Worm (Caenorhabditis elegans) whole organism, midembryonic: Measurements from ENCODE around the gene rbm-25.
A peak's percentile ranks its signal among the peaks of the same experiment; 100 is the strongest.

Source experiments
- T22C8.4 ChIP-seq: fragments of 200-800 bp; sonication (Bioruptor generic); IDR thresholded peaks from 2 replicates; pipeline ENCODE4 v1.3.6; 2022; ENCODE audit warnings: missing genetic modification characterization, missing compliant biosample characterization
- cog-1 ChIP-seq: sonication (generic microtip); optimal IDR thresholded peaks from 2 replicates; lab custom pipeline; 2016; ENCODE audit warnings: missing genetic modification characterization, missing compliant biosample characterization
- flt-1 ChIP-seq: fragments of 200-800 bp; sonication (Bioruptor generic); IDR thresholded peaks from 2 replicates; pipeline ENCODE4 v1.3.6; 2022; ENCODE audit warnings: missing genetic modification characterization, missing compliant biosample characterization
- klf-2 ChIP-seq: fragments of 200-800 bp; sonication (Bioruptor generic); conservative IDR thresholded peaks from 2 replicates; pipeline ENCODE4 v1.3.6; 2022; ENCODE audit warnings: missing genetic modification reagents, missing genetic modification characterization, missing compliant biosample characterization
- med-1 ChIP-seq: sonication (generic microtip); optimal IDR thresholded peaks from 2 replicates; lab custom pipeline; 2017; ENCODE audit warnings: missing genetic modification characterization, mild to moderate bottlenecking, missing compliant biosample characterization, antibody characterized with exemption, missing genetic modification reagents; ENCODE audit not compliant: insufficient read depth
- ref-1 ChIP-seq: fragments of 200-800 bp; sonication (Bioruptor generic); conservative IDR thresholded peaks from 2 replicates; pipeline ENCODE4 v1.3.6; 2022; ENCODE audit warnings: missing genetic modification reagents, missing genetic modification characterization, missing compliant biosample characterization
- tab-1 ChIP-seq: fragments of 200-800 bp; sonication (Bioruptor generic); IDR thresholded peaks from 2 replicates; pipeline ENCODE4 v1.3.6; 2022; ENCODE audit warnings: missing genetic modification characterization, missing compliant biosample characterization
- ztf-23 ChIP-seq: fragments of 200-800 bp; sonication (Bioruptor generic); IDR thresholded peaks from 2 replicates; pipeline ENCODE4 v1.3.6; 2022; ENCODE audit warnings: missing genetic modification reagents, missing genetic modification characterization, missing compliant biosample characterization
- ztf-29 ChIP-seq: fragments of 200-800 bp; sonication (Bioruptor generic); IDR thresholded peaks from 2 replicates; pipeline ENCODE4 v1.3.6; 2022; ENCODE audit warnings: missing genetic modification reagents, missing genetic modification characterization, missing compliant biosample characterization

rbm-25 gene

DNA sequence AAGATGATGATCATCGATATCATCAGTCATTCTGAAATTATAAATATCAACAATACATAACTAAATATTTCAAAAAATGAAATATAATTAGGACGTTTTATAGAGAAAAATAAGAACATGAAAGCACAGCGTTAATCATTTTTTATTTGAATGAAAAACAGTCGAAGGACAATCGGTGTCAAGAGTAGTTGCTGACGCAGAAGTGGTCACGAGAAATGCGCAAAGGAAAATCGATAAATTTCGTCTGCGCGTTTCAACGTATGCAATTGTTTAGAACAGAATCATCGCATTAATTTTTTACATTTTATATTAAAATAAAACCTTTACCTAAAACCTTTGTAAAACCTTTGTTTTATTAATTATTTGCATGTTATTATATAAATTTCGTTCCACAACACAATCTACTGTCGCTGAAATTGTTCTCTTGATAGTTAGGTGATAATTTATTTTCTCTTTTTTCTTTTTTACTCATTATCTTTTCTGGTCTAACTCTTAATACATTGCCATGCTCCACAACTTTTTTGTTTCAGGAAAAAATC lies at the start of gene rbm-25, which contains the start of gene W04D2.4:
Gene rbm-25 (plus strand): TSS at position 489 of the 539 bp plus-strand sequence.
Gene W04D2.4 (minus strand): TSS at position 31 of the 539 bp plus-strand sequence.
- TF ChIP-seq tab-1 (GFP tag; lab: Robert Waterston, UW) (no peak), T22C8.4 (GFP tag; lab: Robert Waterston, UW) (peak; percentile 94)

DNA sequence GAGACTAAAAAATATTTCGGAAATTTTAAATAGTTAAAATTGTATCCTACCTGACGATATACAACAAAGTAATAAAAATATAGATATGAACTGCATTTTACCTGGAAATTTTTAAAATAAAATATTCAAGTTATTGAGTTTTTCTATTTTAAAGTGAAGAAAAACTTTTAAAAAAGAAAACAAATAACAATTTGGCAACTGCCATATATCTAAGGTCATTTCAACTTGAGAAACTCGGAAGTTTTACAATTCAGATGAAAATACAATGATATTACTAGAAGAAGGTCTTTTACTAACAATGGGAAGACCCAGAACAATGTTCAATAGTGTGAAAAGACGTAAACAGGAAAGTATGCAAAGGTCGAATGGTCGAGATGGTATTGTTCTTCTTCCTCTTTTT lies 48.1 kb upstream of the rbm-25 start, which contains the start of gene C54D10.10:
Gene C54D10.10 (minus strand): TSS at position 101 of the 400 bp plus-strand sequence.
- TF ChIP-seq klf-2 (no peak), tab-1 (GFP tag; lab: Robert Waterston, UW) (no peak), T22C8.4 (GFP tag; lab: Robert Waterston, UW) (no peak), med-1 (GFP tag; lab: Kevin White, UChicago) (no peak), ref-1 (no peak), cog-1 (tag; lab: Kevin White, UChicago) (no peak), flt-1 (GFP tag; lab: Robert Waterston, UW) (no peak), ztf-29 (no peak), ztf-23 (GFP tag; lab: Robert Waterston, UW) (no peak)

DNA sequence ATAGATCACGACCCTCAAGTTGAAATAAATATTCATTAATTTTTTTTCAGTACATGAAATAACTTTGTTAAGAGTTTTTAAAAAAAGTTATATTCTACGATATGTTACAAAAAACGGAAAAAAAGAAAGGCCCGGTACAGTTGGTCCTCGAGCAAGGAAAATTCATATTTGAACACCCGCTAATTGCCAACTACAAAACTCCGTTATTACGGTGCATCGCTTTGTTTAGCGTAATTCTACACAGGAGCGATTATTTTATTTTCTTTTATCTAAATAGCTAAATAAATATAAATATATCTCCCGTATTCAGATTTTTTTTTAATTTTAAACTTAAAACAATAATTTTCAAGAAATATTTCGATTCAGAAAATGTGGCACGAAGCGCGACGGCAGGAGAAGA lies 47.6 kb upstream of the rbm-25 start, which contains the start of gene F28C1.1:
Gene F28C1.1 (plus strand): TSS at position 365 of the 400 bp plus-strand sequence.
- TF ChIP-seq ztf-23 (GFP tag; lab: Robert Waterston, UW) (no peak), cog-1 (tag; lab: Kevin White, UChicago) (no peak), T22C8.4 (GFP tag; lab: Robert Waterston, UW) (no peak), med-1 (GFP tag; lab: Kevin White, UChicago) (no peak), tab-1 (GFP tag; lab: Robert Waterston, UW) (no peak), ztf-29 (no peak), klf-2 (no peak), flt-1 (GFP tag; lab: Robert Waterston, UW) (no peak), ref-1 (no peak)

- TF ChIP-seq ref-1: no peak
Observed at ce11 chrV:12455695-12456094, 42.3 kb upstream of the rbm-25 start.

ce11 chrV:12460583-12460982 lies 37.4 kb upstream of the rbm-25 start:
- TF ChIP-seq ztf-23 (GFP tag; lab: Robert Waterston, UW) (no peak), ztf-29 (no peak), flt-1 (GFP tag; lab: Robert Waterston, UW) (no peak), ref-1 (no peak), med-1 (GFP tag; lab: Kevin White, UChicago) (no peak), cog-1 (tag; lab: Kevin White, UChicago) (no peak), klf-2 (no peak), tab-1 (GFP tag; lab: Robert Waterston, UW) (no peak)

DNA sequence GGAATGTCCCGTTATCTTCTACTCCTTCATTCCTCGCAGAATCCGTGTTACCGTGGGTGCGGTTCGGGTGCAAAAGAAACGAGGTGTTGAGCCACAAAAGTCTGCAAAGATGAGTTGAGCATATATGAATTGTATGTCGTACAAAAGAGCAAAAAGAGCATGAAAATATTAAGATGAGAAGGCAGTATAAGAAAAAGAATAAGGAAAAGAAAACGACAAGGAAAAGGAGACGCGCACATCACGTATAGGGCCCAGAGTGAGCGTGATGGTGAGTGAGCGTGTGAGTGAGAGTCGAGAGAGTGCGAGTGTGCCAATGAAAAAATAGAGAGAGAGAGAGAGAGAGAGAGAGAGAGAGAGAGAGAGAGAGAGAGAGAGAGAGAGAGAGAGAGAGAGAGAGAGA lies 35.1 kb upstream of the rbm-25 start, which contains the start of gene egl-10:
Gene egl-10 (minus strand): TSS at position 101 of the 400 bp plus-strand sequence.
- TF ChIP-seq T22C8.4 (GFP tag; lab: Robert Waterston, UW) (no peak), ref-1 (no peak), ztf-29 (no peak), tab-1 (GFP tag; lab: Robert Waterston, UW) (no peak), ztf-23 (GFP tag; lab: Robert Waterston, UW) (no peak), flt-1 (GFP tag; lab: Robert Waterston, UW) (no peak), med-1 (GFP tag; lab: Kevin White, UChicago) (no peak), cog-1 (tag; lab: Kevin White, UChicago) (no peak), klf-2 (no peak)

- TF ChIP-seq flt-1 (GFP tag; lab: Robert Waterston, UW) (no peak), cog-1 (tag; lab: Kevin White, UChicago) (peak; percentile 87), T22C8.4 (GFP tag; lab: Robert Waterston, UW) (0 out of 2 replicates have a peak, but pooled peaks have one; percentile 23), ref-1 (no peak)
Observed at ce11 chrV:12465399-12465798, 32.6 kb upstream of the rbm-25 start.

ce11 chrV:12466653-12467052 lies 31.4 kb upstream of the rbm-25 start:
- TF ChIP-seq T22C8.4 (GFP tag; lab: Robert Waterston, UW) (no peak), ztf-23 (GFP tag; lab: Robert Waterston, UW) (no peak), ztf-29 (no peak), med-1 (GFP tag; lab: Kevin White, UChicago) (no peak), cog-1 (tag; lab: Kevin White, UChicago) (no peak), tab-1 (GFP tag; lab: Robert Waterston, UW) (no peak), flt-1 (GFP tag; lab: Robert Waterston, UW) (no peak), ref-1 (no peak), klf-2 (no peak)

- TF ChIP-seq klf-2 (no peak), ref-1 (no peak), med-1 (GFP tag; lab: Kevin White, UChicago) (no peak), flt-1 (GFP tag; lab: Robert Waterston, UW) (no peak), tab-1 (GFP tag; lab: Robert Waterston, UW) (no peak), T22C8.4 (GFP tag; lab: Robert Waterston, UW) (no peak), cog-1 (tag; lab: Kevin White, UChicago) (no peak), ztf-23 (GFP tag; lab: Robert Waterston, UW) (no peak), ztf-29 (no peak)
Observed at ce11 chrV:12467755-12468154, 30.3 kb upstream of the rbm-25 start.

DNA sequence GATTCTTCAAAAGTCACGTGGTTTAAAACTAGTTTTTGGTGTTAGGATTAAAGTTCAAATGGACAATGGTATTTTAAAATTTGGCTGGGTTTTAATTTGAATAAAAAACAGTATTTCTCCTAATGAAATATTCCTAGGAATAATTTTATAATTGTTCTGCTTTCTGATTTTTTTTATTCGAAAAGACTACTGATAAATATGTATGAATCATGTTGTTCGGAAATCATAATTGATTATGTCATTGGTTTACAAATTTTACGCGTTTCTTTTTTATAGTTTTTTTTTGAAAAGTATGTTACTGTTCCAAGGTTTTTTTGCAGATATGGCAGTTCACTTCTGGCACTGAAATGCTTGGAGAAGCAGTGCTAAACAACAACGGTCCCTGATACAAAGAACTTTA lies 29.6 kb upstream of the rbm-25 start, which contains the start of gene F28C1.3:
Gene F28C1.3 (plus strand): TSS at position 301 of the 400 bp plus-strand sequence.
- TF ChIP-seq tab-1 (GFP tag; lab: Robert Waterston, UW) (no peak), T22C8.4 (GFP tag; lab: Robert Waterston, UW) (no peak), klf-2 (no peak)
